Fruit fly (Drosophila melanogaster) Kc167 (cell line): ENCODE results near the gene cdm.

Experiments
- Myc ChIP-seq: fragments of >200 bp; optimal IDR thresholded peaks from 2 replicates; lab custom pipeline; 2017; ENCODE audit warnings: missing external identifiers
- Sin3A ChIP-seq: fragments of >200 bp; optimal IDR thresholded peaks from 2 replicates; lab custom pipeline; 2018; ENCODE audit warnings: missing external identifiers
- h ChIP-seq: fragments of >200 bp; optimal IDR thresholded peaks from 3 replicates; lab custom pipeline; 2018; ENCODE audit warnings: missing external identifiers
- insv ChIP-seq: fragments of >200 bp; optimal IDR thresholded peaks from 3 replicates; lab custom pipeline; 2018; ENCODE audit warnings: missing external identifiers
- psq ChIP-seq: fragments of >200 bp; optimal IDR thresholded peaks from 2 replicates; lab custom pipeline; 2017; ENCODE audit warnings: missing external identifiers
- ttk ChIP-seq: sonication (Bioruptor generic); optimal IDR thresholded peaks from 2 replicates; lab custom pipeline; 2017; ENCODE audit warnings: missing external identifiers

DNA sequence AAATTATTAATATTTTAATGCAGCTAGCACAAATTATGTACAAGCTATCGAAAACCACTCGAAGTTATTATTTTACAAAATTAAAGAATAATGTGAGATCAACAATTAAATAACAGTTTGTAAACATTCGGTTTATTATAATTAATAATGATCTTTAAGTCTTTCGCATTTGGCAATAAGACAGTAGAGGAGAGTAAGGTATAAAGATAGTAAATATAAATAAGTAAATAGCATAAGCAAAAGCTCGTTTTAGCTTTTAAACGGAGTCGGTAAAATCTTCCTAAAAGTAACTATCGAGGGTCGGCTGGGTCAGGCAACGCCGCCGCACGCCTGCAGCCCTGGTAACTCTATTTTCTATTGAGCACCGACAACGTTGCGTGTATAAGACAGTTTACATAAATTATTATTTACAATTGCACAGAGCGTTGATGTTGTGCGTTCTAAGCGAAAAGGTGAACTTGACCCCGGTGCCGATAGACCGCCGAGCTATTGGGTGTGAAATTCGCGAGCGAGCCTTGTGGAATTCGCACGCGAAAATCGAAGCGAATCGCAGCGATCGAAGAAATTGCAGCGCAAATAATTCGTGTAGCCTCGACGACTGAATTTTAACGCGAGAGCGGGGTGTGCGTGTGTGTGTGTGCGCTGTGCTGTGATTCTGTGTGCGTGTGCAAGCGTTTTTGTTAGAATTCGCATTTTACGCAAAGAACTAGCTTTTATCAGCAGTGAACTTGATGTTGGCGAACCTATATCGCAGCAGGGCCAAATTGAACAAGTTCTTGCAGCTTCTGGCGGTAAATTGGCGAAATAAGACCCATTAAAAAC lies 15.7 kb downstream of the cdm start, which contains the start of gene wrd:
- TF ChIP-seq psq (lab: Kevin White, UChicago), result no peak
- TF ChIP-seq insv (lab: Kevin White, UChicago), result no peak
- TF ChIP-seq h (lab: Kevin White, UChicago), result no peak
- no peak for TF ChIP-seq ttk (lab: Kevin White, UChicago)
- no peak for TF ChIP-seq Sin3A (lab: Kevin White, UChicago)
- no peak for TF ChIP-seq Myc (lab: Kevin White, UChicago)
